Worm (Caenorhabditis elegans): ENCODE data around the gene C54F6.19.
"Not testable (repeated sequence)": the region's sequence is repeated elsewhere in the genome, so short reads cannot be mapped to it uniquely, and the experiment has no call there.

DNA sequence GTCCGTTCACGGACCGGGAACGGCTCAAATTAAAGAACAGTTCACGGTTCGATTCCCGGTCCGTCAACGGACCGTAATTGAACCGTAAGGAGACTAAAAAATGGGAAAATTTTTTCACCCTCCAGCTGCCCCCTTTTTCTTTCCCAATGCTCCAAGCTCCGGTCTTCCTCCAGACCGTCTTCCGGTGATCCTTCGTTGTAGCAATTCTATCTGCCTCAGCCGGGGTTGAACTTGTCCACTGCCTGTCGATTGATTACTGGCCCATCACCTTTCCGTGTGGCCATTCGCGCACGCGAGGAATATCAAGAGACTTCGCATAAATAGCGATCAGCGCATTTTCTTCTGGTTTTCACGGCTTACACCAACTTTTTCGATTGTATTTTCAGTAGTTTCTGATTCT is 3.2 kb downstream of the C54F6.19 start:
- TF ChIP-seq C04F5.9 (tag; optimal IDR thresholded peaks at IDR 0.05); unc-62 (GFP tag; optimal IDR thresholded peaks at IDR 0.05); nhr-11 (tag; optimal IDR thresholded peaks at IDR 0.05); lin-15B (tag; optimal IDR thresholded peaks at IDR 0.05); hlh-4 (tag; optimal IDR thresholded peaks at IDR 0.05); fkh-10 (GFP tag; optimal IDR thresholded peaks at IDR 0.05): not testable (repeated sequence)

Measured in whole organism, L1 larva.